Worm (Caenorhabditis elegans) whole organism, early embryonic: Measurements from ENCODE around the gene M151.1.

ENCODE experiments used
- aly-1 ChIP-seq: sonication (generic microtip); optimal IDR thresholded peaks from 2 replicates; lab custom pipeline; 2016; ENCODE audit warnings: missing genetic modification characterization, missing compliant biosample characterization
- ama-1 ChIP-seq: fragments of 150-350 bp; optimal IDR thresholded peaks from 2 replicates; lab custom pipeline; 2014
- ets-7 ChIP-seq: sonication (generic microtip); optimal IDR thresholded peaks from 2 replicates; lab custom pipeline; 2016; ENCODE audit warnings: missing genotype, missing genetic modification characterization, missing compliant biosample characterization
- flt-1 ChIP-seq: fragments of 200-800 bp; sonication (Bioruptor generic); IDR thresholded peaks from 2 replicates; pipeline ENCODE4 v1.3.6; 2022; ENCODE audit warnings: missing genetic modification characterization, missing compliant biosample characterization
- hmbx-1 ChIP-seq: sonication (generic microtip); optimal IDR thresholded peaks from 2 replicates; lab custom pipeline; 2016; ENCODE audit warnings: mild to moderate bottlenecking, missing genetic modification characterization, missing compliant biosample characterization
- tbx-11 ChIP-seq: fragments of 200-800 bp; sonication (Bioruptor generic); IDR thresholded peaks from 2 replicates; pipeline ENCODE4 v1.3.6; 2022; ENCODE audit warnings: missing genetic modification characterization, missing compliant biosample characterization
- tbx-37 ChIP-seq: fragments of 200-800 bp; sonication (Bioruptor generic); conservative IDR thresholded peaks from 2 replicates; pipeline ENCODE4 v1.3.6; 2022; ENCODE audit warnings: missing genetic modification reagents, missing genetic modification characterization, missing compliant biosample characterization

ce11 chrII:3663796-3664195 lies 22.5 kb downstream of the M151.1 start, which contains the start of gene F19B10.6:
- no peak for TF ChIP-seq ama-1 (lab: Kevin White, UChicago)
- TF ChIP-seq flt-1 = no peak
- no peak for TF ChIP-seq ets-7
- no peak for TF ChIP-seq tbx-11
- no peak for TF ChIP-seq aly-1 (tag; lab: Kevin White, UChicago)
- no peak for TF ChIP-seq hmbx-1 (tag; lab: Kevin White, UChicago)
- TF ChIP-seq tbx-37 = no peak
